Worm (Caenorhabditis elegans) whole organism, L3 larva: Measurements from ENCODE around the gene abhd-14.

Experiments used
- ama-1 ChIP-seq: fragments of 150-350 bp; optimal IDR thresholded peaks from 2 replicates; lab custom pipeline; 2018
- elt-3 ChIP-seq, 3 experiments: fragments of 150-350 bp in 1 of 3; sonication (generic microtip) in 2 of 3; optimal IDR thresholded peaks; 2 replicates in 2 of 3; 4 replicates in 1 of 3; lab custom pipeline; 2014 to 2017; ENCODE audit warnings: missing biosample characterization in 3 of 3, missing genetic modification characterization in 3 of 3
- lin-15B ChIP-seq: fragments of 150-350 bp; optimal IDR thresholded peaks from 2 replicates; lab custom pipeline; 2014; ENCODE audit warnings: missing biosample characterization, missing genetic modification characterization
- nhr-25 ChIP-seq: sonication (generic microtip); optimal IDR thresholded peaks from 2 replicates; lab custom pipeline; 2017; ENCODE audit warnings: missing biosample characterization, missing genetic modification characterization
- nhr-77 ChIP-seq: fragments of 150-350 bp; optimal IDR thresholded peaks from 2 replicates; lab custom pipeline; 2014; ENCODE audit warnings: missing biosample characterization, missing genetic modification characterization
- tbx-2 ChIP-seq: sonication (generic microtip); optimal IDR thresholded peaks from 2 replicates; lab custom pipeline; 2016; ENCODE audit warnings: mild to moderate bottlenecking, missing genetic modification characterization, missing compliant biosample characterization
- unc-39 ChIP-seq: sonication (generic microtip); optimal IDR thresholded peaks from 4 replicates; lab custom pipeline; 2017; ENCODE audit warnings: missing biosample characterization, missing genetic modification characterization
- unc-62 ChIP-seq: fragments of 150-350 bp; sonication (generic microtip); optimal IDR thresholded peaks from 4 replicates; lab custom pipeline; 2014; ENCODE audit warnings: missing biosample characterization, missing genetic modification reagents, missing genetic modification characterization

- TF ChIP-seq unc-39 = no peak
- no peak for TF ChIP-seq elt-3 (tag; optimal IDR thresholded peaks at IDR 0.05; lab: Kevin White, UChicago)
- TF ChIP-seq unc-62 (GFP tag; lab: Kevin White, UChicago) = no peak
- no peak for TF ChIP-seq nhr-77 (tag; lab: Kevin White, UChicago)
- no peak for TF ChIP-seq tbx-2
- TF ChIP-seq nhr-25 (tag; lab: Kevin White, UChicago) = no peak
- no peak for TF ChIP-seq lin-15B (tag; lab: Kevin White, UChicago)
- TF ChIP-seq ama-1 (lab: Kevin White, UChicago) = no peak
These were observed 23.2 kb downstream of the abhd-14 start for ce11 chrIV:1006662-1007061.
